Worm (Caenorhabditis elegans) whole organism, midembryonic: ENCODE measurements around the gene T21B10.4.

ENCODE experiments used
- T22C8.4 ChIP-seq: fragments of 200-800 bp; sonication (Bioruptor generic); IDR thresholded peaks from 2 replicates; pipeline ENCODE4 v1.3.6; 2022; ENCODE audit warnings: missing genetic modification characterization, missing compliant biosample characterization
- cog-1 ChIP-seq: sonication (generic microtip); optimal IDR thresholded peaks from 2 replicates; lab custom pipeline; 2016; ENCODE audit warnings: missing genetic modification characterization, missing compliant biosample characterization
- flt-1 ChIP-seq: fragments of 200-800 bp; sonication (Bioruptor generic); IDR thresholded peaks from 2 replicates; pipeline ENCODE4 v1.3.6; 2022; ENCODE audit warnings: missing genetic modification characterization, missing compliant biosample characterization
- klf-2 ChIP-seq: fragments of 200-800 bp; sonication (Bioruptor generic); conservative IDR thresholded peaks from 2 replicates; pipeline ENCODE4 v1.3.6; 2022; ENCODE audit warnings: missing genetic modification reagents, missing genetic modification characterization, missing compliant biosample characterization
- med-1 ChIP-seq: sonication (generic microtip); optimal IDR thresholded peaks from 2 replicates; lab custom pipeline; 2017; ENCODE audit warnings: missing genetic modification characterization, mild to moderate bottlenecking, missing compliant biosample characterization, antibody characterized with exemption, missing genetic modification reagents; ENCODE audit not compliant: insufficient read depth
- ref-1 ChIP-seq: fragments of 200-800 bp; sonication (Bioruptor generic); conservative IDR thresholded peaks from 2 replicates; pipeline ENCODE4 v1.3.6; 2022; ENCODE audit warnings: missing genetic modification reagents, missing genetic modification characterization, missing compliant biosample characterization
- tab-1 ChIP-seq: fragments of 200-800 bp; sonication (Bioruptor generic); IDR thresholded peaks from 2 replicates; pipeline ENCODE4 v1.3.6; 2022; ENCODE audit warnings: missing genetic modification characterization, missing compliant biosample characterization
- ztf-23 ChIP-seq: fragments of 200-800 bp; sonication (Bioruptor generic); IDR thresholded peaks from 2 replicates; pipeline ENCODE4 v1.3.6; 2022; ENCODE audit warnings: missing genetic modification reagents, missing genetic modification characterization, missing compliant biosample characterization
- ztf-29 ChIP-seq: fragments of 200-800 bp; sonication (Bioruptor generic); IDR thresholded peaks from 2 replicates; pipeline ENCODE4 v1.3.6; 2022; ENCODE audit warnings: missing genetic modification reagents, missing genetic modification characterization, missing compliant biosample characterization

T21B10.4 gene

ce11 chrII:8927253-8927791 lies 13.4 kb upstream of the T21B10.4 start, which contains the start of gene cct-2:
Gene cct-2 (plus strand): TSS chrII:8927741.
- no peak for TF ChIP-seq med-1 (GFP tag; lab: Kevin White, UChicago)
- TF ChIP-seq flt-1 = no peak
- no peak for TF ChIP-seq klf-2 (GFP tag; lab: Robert Waterston, UW)
- TF ChIP-seq T22C8.4 (GFP tag; lab: Robert Waterston, UW) = no peak
- TF ChIP-seq ztf-29 = no peak
- TF ChIP-seq cog-1 (tag; lab: Kevin White, UChicago) = no peak
- no peak for TF ChIP-seq ref-1 (GFP tag; lab: Robert Waterston, UW)
- no peak for TF ChIP-seq ztf-23 (GFP tag; lab: Robert Waterston, UW)
- no peak for TF ChIP-seq tab-1 (GFP tag; lab: Robert Waterston, UW)

DNA sequence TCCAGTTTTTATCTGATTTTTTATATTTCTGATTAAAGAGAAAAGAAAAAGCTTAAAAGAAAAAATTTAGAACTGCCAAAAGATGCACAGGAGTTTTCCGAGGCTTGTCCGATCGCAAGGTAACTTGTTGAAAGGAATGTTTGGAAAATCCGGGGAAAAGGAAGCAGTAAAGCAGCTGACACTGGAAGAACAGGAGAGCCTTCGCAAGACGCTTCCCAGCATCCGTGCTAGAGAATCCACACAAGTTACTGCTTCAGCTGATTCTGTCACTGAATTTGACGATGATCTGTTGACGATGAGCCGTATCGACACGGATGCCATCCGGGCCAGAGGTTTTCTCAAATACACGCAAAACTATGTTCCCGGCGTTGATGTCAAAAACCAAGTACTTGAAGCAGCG lies 10.9 kb upstream of the T21B10.4 start, which contains the start of gene mrpl-50:
TSS of gene mrpl-50 (plus strand) at position 71 of the 400 bp plus-strand sequence.
- no peak for TF ChIP-seq cog-1 (tag; lab: Kevin White, UChicago)
- TF ChIP-seq ref-1 (GFP tag; lab: Robert Waterston, UW) = no peak
- TF ChIP-seq ztf-23 (GFP tag; lab: Robert Waterston, UW) = no peak
- TF ChIP-seq ztf-29 = no peak
- TF ChIP-seq T22C8.4 (GFP tag; lab: Robert Waterston, UW) = no peak
- no peak for TF ChIP-seq klf-2 (GFP tag; lab: Robert Waterston, UW)
- no peak for TF ChIP-seq med-1 (GFP tag; lab: Kevin White, UChicago)

ce11 chrII:8930763-8931162 lies 9.9 kb upstream of the T21B10.4 start, which contains the start of gene enol-1:
Gene enol-1 (plus strand): TSS chrII:8930997.
- TF ChIP-seq cog-1 (tag; lab: Kevin White, UChicago) (no peak), T22C8.4 (GFP tag; lab: Robert Waterston, UW) (no peak), tab-1 (GFP tag; lab: Robert Waterston, UW) (no peak), flt-1 (no peak), ztf-23 (GFP tag; lab: Robert Waterston, UW) (no peak), ref-1 (GFP tag; lab: Robert Waterston, UW) (no peak), med-1 (GFP tag; lab: Kevin White, UChicago) (no peak), klf-2 (GFP tag; lab: Robert Waterston, UW) (no peak), ztf-29 (no peak)

DNA sequence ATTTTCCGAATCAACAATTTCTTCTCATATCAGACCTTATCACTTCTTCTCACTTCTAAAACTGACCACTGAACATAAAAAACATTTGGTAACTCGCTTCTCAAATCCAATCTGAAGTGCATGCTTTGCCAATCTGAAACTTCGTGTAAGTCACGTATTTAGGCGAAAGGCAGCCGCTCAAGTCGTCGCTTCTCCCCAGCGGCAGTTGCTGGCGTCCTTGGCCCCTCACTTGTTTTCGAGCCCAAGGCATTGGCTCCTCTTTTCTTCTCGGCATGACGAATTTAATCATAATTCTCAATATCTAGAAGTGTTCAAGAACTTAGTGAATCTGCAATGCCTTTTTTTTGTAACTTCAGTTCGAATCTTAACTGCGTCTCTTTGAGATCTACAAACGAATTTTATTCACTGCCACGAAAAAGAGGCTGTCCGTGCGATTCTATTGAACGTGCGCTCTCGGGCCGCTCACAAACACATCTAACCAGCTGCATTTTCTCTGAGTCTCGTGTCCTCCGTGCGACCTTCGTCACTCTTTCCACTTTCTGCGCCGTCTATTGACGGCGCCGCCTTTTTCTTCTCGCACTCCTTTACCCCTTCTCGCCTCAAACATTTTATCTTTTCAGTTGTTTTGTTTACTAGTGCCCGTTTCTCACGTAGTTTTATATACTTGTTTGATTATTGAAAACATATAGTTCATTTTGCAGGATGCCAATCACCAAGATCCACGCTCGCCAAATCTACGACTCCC lies 9.1 kb upstream of the T21B10.4 start:
- no peak for TF ChIP-seq flt-1
- no peak for TF ChIP-seq T22C8.4 (GFP tag; lab: Robert Waterston, UW)

DNA sequence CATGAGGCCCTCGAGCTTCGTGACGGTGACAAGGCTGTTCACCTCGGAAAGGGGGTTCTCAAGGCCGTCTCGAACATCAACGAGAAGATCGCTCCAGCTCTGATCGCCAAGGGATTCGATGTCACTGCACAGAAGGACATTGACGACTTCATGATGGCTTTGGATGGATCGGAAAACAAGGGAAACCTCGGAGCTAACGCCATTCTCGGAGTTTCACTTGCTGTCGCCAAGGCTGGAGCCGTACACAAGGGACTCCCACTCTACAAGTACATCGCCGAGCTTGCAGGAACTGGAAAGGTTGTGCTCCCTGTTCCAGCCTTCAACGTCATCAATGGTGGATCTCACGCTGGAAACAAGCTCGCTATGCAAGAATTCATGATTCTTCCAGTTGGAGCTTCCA lies 8.3 kb upstream of the T21B10.4 start:
- TF ChIP-seq klf-2 (GFP tag; lab: Robert Waterston, UW) (no peak), flt-1 (no peak), med-1 (GFP tag; lab: Kevin White, UChicago) (no peak), ztf-23 (GFP tag; lab: Robert Waterston, UW) (no peak), ref-1 (GFP tag; lab: Robert Waterston, UW) (no peak), T22C8.4 (GFP tag; lab: Robert Waterston, UW) (no peak), cog-1 (tag; lab: Kevin White, UChicago) (no peak), ztf-29 (no peak), tab-1 (GFP tag; lab: Robert Waterston, UW) (no peak)

DNA sequence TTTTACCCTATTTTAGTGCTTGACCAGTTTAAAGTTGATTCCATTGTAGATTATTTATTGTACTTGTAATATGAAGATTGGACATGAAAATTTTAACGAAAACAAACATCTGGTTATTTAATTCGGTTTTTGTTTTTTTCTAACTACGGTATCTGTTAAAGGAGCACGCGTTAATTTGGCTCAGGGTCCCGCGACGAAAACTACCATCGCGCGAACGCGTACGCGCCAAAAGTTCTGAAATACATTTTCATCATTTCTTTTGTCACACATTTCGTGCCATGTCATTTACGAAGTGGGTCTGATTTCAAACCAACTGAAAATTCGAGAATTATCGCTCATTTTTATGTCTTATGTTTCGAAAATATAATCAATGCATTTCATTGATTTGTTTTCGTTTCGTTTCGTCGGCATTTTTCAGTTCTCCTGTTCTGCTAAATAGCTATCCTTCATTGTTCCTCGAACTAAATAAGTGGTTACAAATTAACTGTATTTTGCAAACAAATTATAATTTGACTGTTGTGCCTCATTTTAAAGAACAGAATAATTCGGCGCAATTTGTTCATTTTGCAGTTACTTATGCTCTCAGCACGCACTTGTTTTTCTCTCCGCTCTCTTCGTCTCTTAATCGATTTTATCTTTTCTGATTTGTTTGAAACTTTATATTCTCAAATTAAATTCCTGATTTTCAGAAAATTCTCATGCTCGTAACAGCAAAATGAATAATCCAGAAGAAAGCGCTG lies 6.8 kb upstream of the T21B10.4 start, which contains the start of gene T21B10.3:
TSS of gene T21B10.3 (plus strand) at position 690 of the 740 bp plus-strand sequence.
- no peak for TF ChIP-seq ztf-23 (GFP tag; lab: Robert Waterston, UW)
- TF ChIP-seq cog-1 (tag; lab: Kevin White, UChicago) = no peak
- no peak for TF ChIP-seq med-1 (GFP tag; lab: Kevin White, UChicago)
- TF ChIP-seq klf-2 (GFP tag; lab: Robert Waterston, UW) = no peak
- no peak for TF ChIP-seq flt-1
- no peak for TF ChIP-seq T22C8.4 (GFP tag; lab: Robert Waterston, UW)
- no peak for TF ChIP-seq tab-1 (GFP tag; lab: Robert Waterston, UW)
- TF ChIP-seq ref-1 (GFP tag; lab: Robert Waterston, UW) = no peak
- TF ChIP-seq ztf-29 = no peak

ce11 chrII:8938907-8939622 lies 1.6 kb upstream of the T21B10.4 start:
- no peak for TF ChIP-seq ref-1 (GFP tag; lab: Robert Waterston, UW)
- TF ChIP-seq tab-1 (GFP tag; lab: Robert Waterston, UW) = no peak

ce11 chrII:8945167-8945566 lies 4.5 kb downstream of the T21B10.4 start:
- TF ChIP-seq tab-1 (GFP tag; lab: Robert Waterston, UW) = no peak
- no peak for TF ChIP-seq med-1 (GFP tag; lab: Kevin White, UChicago)
- no peak for TF ChIP-seq T22C8.4 (GFP tag; lab: Robert Waterston, UW)
- no peak for TF ChIP-seq ztf-23 (GFP tag; lab: Robert Waterston, UW)
- TF ChIP-seq cog-1 (tag; lab: Kevin White, UChicago) = no peak
- no peak for TF ChIP-seq ztf-29
- no peak for TF ChIP-seq ref-1 (GFP tag; lab: Robert Waterston, UW)
- TF ChIP-seq klf-2 (GFP tag; lab: Robert Waterston, UW) = no peak
- TF ChIP-seq flt-1 = no peak
